Worm (Caenorhabditis elegans): ENCODE results near the gene inx-11.

- TF ChIP-seq lsy-2 (tag; optimal IDR thresholded peaks at IDR 0.05), result no peak
- TF ChIP-seq ces-1 (GFP tag; optimal IDR thresholded peaks at IDR 0.05), result no peak
- TF ChIP-seq blmp-1 (tag; optimal IDR thresholded peaks at IDR 0.05), result no peak
These were observed 18.7 kb downstream of the inx-11 start for ce11 chrV:12505730-12506129.

Data from whole organism, mixed stage, embryonic.